Worm (Caenorhabditis elegans) whole organism, mixed stage, embryonic: Measurements from ENCODE around the gene C10G8.2.

Source experiments
- M03D4.4 ChIP-seq: sonication (generic microtip); optimal IDR thresholded peaks from 2 replicates; lab custom pipeline; 2017; ENCODE audit warnings: mild to moderate bottlenecking, missing genetic modification characterization, missing compliant biosample characterization
- blmp-1 ChIP-seq: fragments of 150-350 bp; optimal IDR thresholded peaks from 2 replicates; lab custom pipeline; 2014; ENCODE audit warnings: missing biosample characterization, missing genetic modification characterization
- ceh-39 ChIP-seq: fragments of 150-350 bp; optimal IDR thresholded peaks from 2 replicates; lab custom pipeline; 2014; ENCODE audit warnings: missing biosample characterization, missing genetic modification characterization
- ceh-43 ChIP-seq: fragments of 200-800 bp; sonication (Bioruptor generic); optimal IDR thresholded peaks from 2 replicates; lab custom pipeline; 2018; ENCODE audit warnings: mild to moderate bottlenecking, missing genetic modification characterization, moderate library complexity, missing compliant biosample characterization
- ceh-83 ChIP-seq: fragments of 200-800 bp; sonication (Bioruptor generic); optimal IDR thresholded peaks from 2 replicates; lab custom pipeline; 2018; ENCODE audit warnings: mild to moderate bottlenecking, missing genetic modification characterization, missing compliant biosample characterization
- cnd-1 ChIP-seq: fragments of 200-800 bp; sonication (Bioruptor generic); optimal IDR thresholded peaks from 2 replicates; lab custom pipeline; 2018; ENCODE audit warnings: mild to moderate bottlenecking, missing genetic modification characterization, missing compliant biosample characterization
- drap-1 ChIP-seq: fragments of 200-800 bp; sonication (Bioruptor generic); optimal IDR thresholded peaks from 3 replicates; lab custom pipeline; 2018; ENCODE audit warnings: mild to moderate bottlenecking, missing genetic modification characterization, missing compliant biosample characterization
- elt-1 ChIP-seq: sonication (generic microtip); optimal IDR thresholded peaks from 2 replicates; lab custom pipeline; 2017; ENCODE audit warnings: missing genetic modification characterization, mild to moderate bottlenecking, missing compliant biosample characterization, antibody characterized with exemption, moderate library complexity, borderline replicate concordance; ENCODE audit not compliant: insufficient read depth
- elt-3 ChIP-seq: fragments of 150-350 bp; optimal IDR thresholded peaks from 2 replicates; lab custom pipeline; 2014; ENCODE audit warnings: missing biosample characterization, missing genetic modification characterization
- flh-1 ChIP-seq: fragments of 200-800 bp; sonication (Bioruptor generic); optimal IDR thresholded peaks from 2 replicates; lab custom pipeline; 2018; ENCODE audit warnings: mild to moderate bottlenecking, missing genetic modification characterization, moderate library complexity, missing compliant biosample characterization
- ham-2 ChIP-seq: fragments of 200-800 bp; sonication (Bioruptor generic); optimal IDR thresholded peaks from 2 replicates; lab custom pipeline; 2018; ENCODE audit warnings: mild to moderate bottlenecking, missing genetic modification characterization, missing compliant biosample characterization
- hlh-1 ChIP-seq: fragments of 150-350 bp; optimal IDR thresholded peaks from 2 replicates; lab custom pipeline; 2014; ENCODE audit warnings: missing biosample characterization, missing genetic modification reagents, missing genetic modification characterization
- lin-13 ChIP-seq: fragments of 150-350 bp; optimal IDR thresholded peaks from 2 replicates; lab custom pipeline; 2014; ENCODE audit warnings: missing biosample characterization, missing genetic modification characterization
- lin-32 ChIP-seq: fragments of 200-800 bp; sonication (Bioruptor generic); optimal IDR thresholded peaks from 2 replicates; lab custom pipeline; 2018; ENCODE audit warnings: mild to moderate bottlenecking, missing genetic modification characterization, missing compliant biosample characterization
- mab-5 ChIP-seq: fragments of 150-350 bp; optimal IDR thresholded peaks from 2 replicates; lab custom pipeline; 2014; ENCODE audit warnings: missing biosample characterization, missing genetic modification characterization
- mep-1 ChIP-seq: fragments of 150-350 bp; optimal IDR thresholded peaks from 2 replicates; lab custom pipeline; 2017; ENCODE audit warnings: missing biosample characterization, missing genetic modification reagents, missing genetic modification characterization, inconsistent platforms
- mls-2 ChIP-seq: sonication (generic microtip); optimal IDR thresholded peaks from 2 replicates; lab custom pipeline; 2016; ENCODE audit warnings: mild to moderate bottlenecking, missing genetic modification characterization, moderate library complexity, missing compliant biosample characterization
- nhr-12 ChIP-seq: fragments of 150-350 bp; optimal IDR thresholded peaks from 2 replicates; lab custom pipeline; 2014; ENCODE audit warnings: missing biosample characterization, missing genetic modification characterization
- nhr-2 ChIP-seq: fragments of 150-350 bp; optimal IDR thresholded peaks from 2 replicates; lab custom pipeline; 2014; ENCODE audit warnings: missing biosample characterization, missing genetic modification characterization
- nhr-237 ChIP-seq: fragments of 150-350 bp; optimal IDR thresholded peaks from 2 replicates; lab custom pipeline; 2014; ENCODE audit warnings: missing biosample characterization, missing genetic modification characterization
- nhr-28 ChIP-seq: fragments of 150-350 bp; optimal IDR thresholded peaks from 2 replicates; lab custom pipeline; 2014; ENCODE audit warnings: missing biosample characterization, missing genetic modification characterization
- nhr-76 ChIP-seq: sonication (generic microtip); optimal IDR thresholded peaks from 2 replicates; lab custom pipeline; 2017; ENCODE audit warnings: missing biosample characterization, missing genetic modification characterization
- pha-4 ChIP-seq: fragments of 150-350 bp; optimal IDR thresholded peaks from 2 replicates; lab custom pipeline; 2018; ENCODE audit warnings: missing biosample characterization, missing genetic modification reagents, missing genetic modification characterization
- sem-2 ChIP-seq: fragments of 200-800 bp; sonication (Bioruptor generic); optimal IDR thresholded peaks from 2 replicates; lab custom pipeline; 2018; ENCODE audit warnings: mild to moderate bottlenecking, missing genetic modification characterization, missing compliant biosample characterization
- snpc-4 ChIP-seq: fragments of 150-350 bp; optimal IDR thresholded peaks from 2 replicates; lab custom pipeline; 2014; ENCODE audit warnings: missing biosample characterization, missing genetic modification characterization
- tbx-8 ChIP-seq: fragments of 200-800 bp; sonication (Bioruptor generic); optimal IDR thresholded peaks from 2 replicates; lab custom pipeline; 2018; ENCODE audit warnings: mild to moderate bottlenecking, missing genetic modification characterization, moderate library complexity, missing compliant biosample characterization
- unc-120 ChIP-seq: sonication (generic microtip); optimal IDR thresholded peaks from 2 replicates; lab custom pipeline; 2017; ENCODE audit warnings: missing genetic modification characterization, missing compliant biosample characterization; ENCODE audit not compliant: poor library complexity, severe bottlenecking
- unc-39 ChIP-seq: fragments of 150-350 bp; optimal IDR thresholded peaks from 2 replicates; lab custom pipeline; 2014; ENCODE audit warnings: missing biosample characterization, missing genetic modification characterization
- unc-62 ChIP-seq: fragments of 150-350 bp; optimal IDR thresholded peaks from 2 replicates; lab custom pipeline; 2014; ENCODE audit warnings: missing biosample characterization, missing genetic modification reagents, missing genetic modification characterization
- zip-8 ChIP-seq: fragments of 150-350 bp; optimal IDR thresholded peaks from 2 replicates; lab custom pipeline; 2014; ENCODE audit warnings: missing biosample characterization, missing genetic modification characterization
- ztf-11 ChIP-seq: fragments of 150-350 bp; optimal IDR thresholded peaks from 2 replicates; lab custom pipeline; 2014; ENCODE audit warnings: missing biosample characterization, missing genetic modification characterization

Gene C10G8.2

ce11 chrV:5297740-5298139, 16.5 kb upstream of the C10G8.2 start:
- TF ChIP-seq M03D4.4 (tag; lab: Kevin White, UChicago) (no peak), unc-39 (no peak), tbx-8 (no peak), ceh-43 (GFP tag; lab: Kevin White, UChicago) (no peak), nhr-28 (tag; lab: Kevin White, UChicago) (no peak), mls-2 (tag; lab: Kevin White, UChicago) (no peak), unc-62 (GFP tag; lab: Kevin White, UChicago) (no peak), mep-1 (tag; lab: Kevin White, UChicago) (no peak), ceh-39 (tag; lab: Kevin White, UChicago) (no peak), ham-2 (GFP tag; lab: Kevin White, UChicago) (no peak), ceh-83 (GFP tag; lab: Kevin White, UChicago) (no peak), unc-120 (tag; lab: Kevin White, UChicago) (no peak), elt-1 (no peak)

- no peak for TF ChIP-seq hlh-1 (tag; lab: Kevin White, UChicago)
- TF ChIP-seq ztf-11 (tag; lab: Kevin White, UChicago): no peak
- no peak for TF ChIP-seq lin-13 (tag; lab: Kevin White, UChicago)
- no peak for TF ChIP-seq lin-32
- TF ChIP-seq unc-62 (GFP tag; lab: Kevin White, UChicago): no peak
- TF ChIP-seq nhr-2 (tag; lab: Kevin White, UChicago): no peak
- TF ChIP-seq ham-2 (GFP tag; lab: Kevin White, UChicago): no peak
- TF ChIP-seq pha-4 (tag; lab: Kevin White, UChicago): no peak
- no peak for TF ChIP-seq sem-2 (GFP tag; lab: Kevin White, UChicago)
- no peak for TF ChIP-seq unc-39
- no peak for TF ChIP-seq unc-120 (tag; lab: Kevin White, UChicago)
- TF ChIP-seq ceh-83 (GFP tag; lab: Kevin White, UChicago): no peak
- no peak for TF ChIP-seq snpc-4
Observed at ce11 chrV:5301226-5301625, 13.0 kb upstream of the C10G8.2 start.

DNA sequence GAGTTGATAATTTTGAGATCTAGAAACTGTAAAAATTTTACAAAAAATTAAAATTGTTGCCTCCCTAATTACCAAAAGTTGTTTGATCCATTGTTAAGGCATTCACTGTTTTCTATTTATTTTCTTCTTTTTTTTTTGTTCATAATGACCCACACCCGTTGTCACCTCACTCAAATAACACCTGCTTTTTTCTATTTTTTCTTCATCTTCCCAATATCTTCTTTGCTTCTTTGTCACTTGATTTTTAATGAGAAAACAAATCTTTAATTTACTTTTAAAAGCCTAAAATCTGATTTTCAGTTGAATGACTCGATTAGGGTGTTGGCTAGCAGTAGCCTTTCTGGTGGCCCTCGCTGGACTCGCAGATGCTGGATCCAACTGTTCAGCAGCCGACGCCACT, 10.8 kb upstream of the C10G8.2 start, which contains the start of gene ncx-2:
ncx-2 (plus strand) TSS at position 301 of the 400 bp plus-strand sequence.
- TF ChIP-seq ceh-39 (tag; lab: Kevin White, UChicago) (no peak), nhr-12 (tag; lab: Kevin White, UChicago) (no peak), mls-2 (tag; lab: Kevin White, UChicago) (no peak), nhr-2 (tag; lab: Kevin White, UChicago) (no peak), flh-1 (GFP tag; lab: Kevin White, UChicago) (no peak)

ce11 chrV:5304366-5304765, 9.8 kb upstream of the C10G8.2 start:
- TF ChIP-seq mep-1 (tag; lab: Kevin White, UChicago) (no peak), unc-62 (GFP tag; lab: Kevin White, UChicago) (no peak), nhr-76 (tag; lab: Kevin White, UChicago) (no peak), drap-1 (GFP tag; lab: Kevin White, UChicago) (no peak), ztf-11 (tag; lab: Kevin White, UChicago) (no peak), elt-3 (tag; lab: Kevin White, UChicago) (no peak), unc-39 (no peak), nhr-28 (tag; lab: Kevin White, UChicago) (no peak), sem-2 (GFP tag; lab: Kevin White, UChicago) (no peak), pha-4 (tag; lab: Kevin White, UChicago) (no peak), nhr-237 (tag; lab: Kevin White, UChicago) (no peak), flh-1 (GFP tag; lab: Kevin White, UChicago) (no peak), lin-32 (no peak), zip-8 (no peak), mab-5 (tag; lab: Kevin White, UChicago) (no peak), tbx-8 (no peak), mls-2 (tag; lab: Kevin White, UChicago) (no peak), nhr-12 (tag; lab: Kevin White, UChicago) (no peak)

ce11 chrV:5311635-5312034, 2.6 kb upstream of the C10G8.2 start, which contains the start of gene C10G8.4:
TSS of gene C10G8.4 (plus strand) at chrV:5311935.
- no peak for TF ChIP-seq cnd-1 (tag; lab: Kevin White, UChicago)
- no peak for TF ChIP-seq ceh-43 (GFP tag; lab: Kevin White, UChicago)
- TF ChIP-seq tbx-8: no peak
- TF ChIP-seq pha-4 (tag; lab: Kevin White, UChicago): no peak
- no peak for TF ChIP-seq blmp-1 (tag; lab: Kevin White, UChicago)
